Fruit fly (Drosophila melanogaster): ENCODE results near the gene CalpC.

CalpC gene

dm6 chrX:16303636-16304035 is 21.9 kb upstream of the CalpC start, which contains the start of gene CG3679 (continued):
- TF ChIP-seq CG9817 (tag; optimal IDR thresholded peaks at IDR 0.05): no peak
- TF ChIP-seq ac (GFP tag; optimal IDR thresholded peaks at IDR 0.05): no peak
- no peak for TF ChIP-seq grn (GFP tag; optimal IDR thresholded peaks at IDR 0.05)
- no peak for TF ChIP-seq CG33213 (GFP tag; optimal IDR thresholded peaks at IDR 0.05)
- no peak for TF ChIP-seq ftz-f1 (GFP tag; optimal IDR thresholded peaks at IDR 0.05)
- TF ChIP-seq CG11247 (GFP tag; IDR thresholded peaks at IDR 0.05): no peak
- TF ChIP-seq CG9932 (GFP tag; IDR thresholded peaks at IDR 0.05): no peak
- TF ChIP-seq ssp (GFP tag; IDR thresholded peaks at IDR 0.05): peak; percentile 95
- peak; percentile 31 for TF ChIP-seq trem (tag; optimal IDR thresholded peaks at IDR 0.05)
- no peak for TF ChIP-seq dpn (GFP tag; optimal IDR thresholded peaks at IDR 0.05)
- peak; percentile 82 for TF ChIP-seq CG6791 (GFP tag; IDR thresholded peaks at IDR 0.05; ENCODE audit: partially characterized antibody)
- TF ChIP-seq CG10366 (GFP tag; IDR thresholded peaks at IDR 0.05): no peak
- peak; percentile 84 for TF ChIP-seq Dref (GFP tag; IDR thresholded peaks at IDR 0.05)
- TF ChIP-seq NC2α (GFP tag; optimal IDR thresholded peaks at IDR 0.05): no peak
- no peak for TF ChIP-seq Drgx (GFP tag; IDR thresholded peaks at IDR 0.05)
- no peak for TF ChIP-seq Dip3 (GFP tag; optimal IDR thresholded peaks at IDR 0.05)
- no peak for TF ChIP-seq Side (GFP tag; optimal IDR thresholded peaks at IDR 0.05)
- no peak for TF ChIP-seq CG7271 (tag; optimal IDR thresholded peaks at IDR 0.05)
- no peak for TF ChIP-seq CG3726 (GFP tag; IDR thresholded peaks at IDR 0.05)
- TF ChIP-seq CG18011 (GFP tag; optimal IDR thresholded peaks at IDR 0.05): no peak
- no peak for TF ChIP-seq CG11398 (GFP tag; optimal IDR thresholded peaks at IDR 0.05)
- no peak for TF ChIP-seq gro (GFP tag; optimal IDR thresholded peaks at IDR 0.05)
- no peak for TF ChIP-seq CG10654 (GFP tag; optimal IDR thresholded peaks at IDR 0.05)
- no peak for TF ChIP-seq tll (GFP tag; optimal IDR thresholded peaks at IDR 0.05)
- TF ChIP-seq kni (GFP tag; optimal IDR thresholded peaks at IDR 0.05): no peak
- no peak for TF ChIP-seq Six4 (GFP tag; optimal IDR thresholded peaks at IDR 0.05)
- TF ChIP-seq CG8765 (GFP tag; IDR thresholded peaks at IDR 0.05): no peak
- no peak for TF ChIP-seq so (GFP tag; IDR thresholded peaks at IDR 0.05)
- no peak for TF ChIP-seq sisA (GFP tag; IDR thresholded peaks at IDR 0.05)
- TF ChIP-seq CG15073 (GFP tag; optimal IDR thresholded peaks at IDR 0.05): no peak
- no peak for TF ChIP-seq CG12299 (tag; optimal IDR thresholded peaks at IDR 0.05)
- no peak for TF ChIP-seq CG8388 (GFP tag; optimal IDR thresholded peaks at IDR 0.05)
- TF ChIP-seq HLH4C (GFP tag; IDR thresholded peaks at IDR 0.05; ENCODE audit: partially characterized antibody): peak; percentile 78
- no peak for TF ChIP-seq Doc2 (GFP tag; IDR thresholded peaks at IDR 0.05)
- no peak for TF ChIP-seq CG12744 (GFP tag; optimal IDR thresholded peaks at IDR 0.05)
- no peak for TF ChIP-seq pum (GFP tag; optimal IDR thresholded peaks at IDR 0.05)
- TF ChIP-seq CG12104 (GFP tag; optimal IDR thresholded peaks at IDR 0.05): no peak
- no peak for TF ChIP-seq gcm2 (GFP tag; optimal IDR thresholded peaks at IDR 0.05)
- no peak for TF ChIP-seq Hmx (GFP tag; optimal IDR thresholded peaks at IDR 0.05)
- TF ChIP-seq CG3065 (GFP tag; optimal IDR thresholded peaks at IDR 0.05): no peak
- TF ChIP-seq da (GFP tag; optimal IDR thresholded peaks at IDR 0.05): no peak
- no peak for TF ChIP-seq chn (GFP tag; optimal IDR thresholded peaks at IDR 0.05)
- no peak for TF ChIP-seq gfzf (GFP tag; optimal IDR thresholded peaks at IDR 0.05)
- TF ChIP-seq CG14441 (GFP tag; IDR thresholded peaks at IDR 0.05): no peak
- no peak for TF ChIP-seq dmrt11E (tag; optimal IDR thresholded peaks at IDR 0.05)
- TF ChIP-seq nmo (GFP tag; optimal IDR thresholded peaks at IDR 0.05): no peak
- no peak for TF ChIP-seq CG4730 (GFP tag; IDR thresholded peaks at IDR 0.05)
- TF ChIP-seq CG10431 (GFP tag; optimal IDR thresholded peaks at IDR 0.05): no peak
- 0 out of 4 replicates have a peak, but pooled peaks have one; percentile 39 for TF ChIP-seq chinmo (GFP tag; IDR thresholded peaks at IDR 0.05; ENCODE audit: partially characterized antibody)
- no peak for TF ChIP-seq CG18619 (GFP tag; optimal IDR thresholded peaks at IDR 0.05)
- TF ChIP-seq Rfx (GFP tag; IDR thresholded peaks at IDR 0.05): no peak
- TF ChIP-seq lov (optimal IDR thresholded peaks at IDR 0.05): no peak
- TF ChIP-seq lov (GFP tag; IDR thresholded peaks at IDR 0.05): no peak
